Fruit fly (Drosophila melanogaster): ENCODE measurements around the gene CG8668.

DNA sequence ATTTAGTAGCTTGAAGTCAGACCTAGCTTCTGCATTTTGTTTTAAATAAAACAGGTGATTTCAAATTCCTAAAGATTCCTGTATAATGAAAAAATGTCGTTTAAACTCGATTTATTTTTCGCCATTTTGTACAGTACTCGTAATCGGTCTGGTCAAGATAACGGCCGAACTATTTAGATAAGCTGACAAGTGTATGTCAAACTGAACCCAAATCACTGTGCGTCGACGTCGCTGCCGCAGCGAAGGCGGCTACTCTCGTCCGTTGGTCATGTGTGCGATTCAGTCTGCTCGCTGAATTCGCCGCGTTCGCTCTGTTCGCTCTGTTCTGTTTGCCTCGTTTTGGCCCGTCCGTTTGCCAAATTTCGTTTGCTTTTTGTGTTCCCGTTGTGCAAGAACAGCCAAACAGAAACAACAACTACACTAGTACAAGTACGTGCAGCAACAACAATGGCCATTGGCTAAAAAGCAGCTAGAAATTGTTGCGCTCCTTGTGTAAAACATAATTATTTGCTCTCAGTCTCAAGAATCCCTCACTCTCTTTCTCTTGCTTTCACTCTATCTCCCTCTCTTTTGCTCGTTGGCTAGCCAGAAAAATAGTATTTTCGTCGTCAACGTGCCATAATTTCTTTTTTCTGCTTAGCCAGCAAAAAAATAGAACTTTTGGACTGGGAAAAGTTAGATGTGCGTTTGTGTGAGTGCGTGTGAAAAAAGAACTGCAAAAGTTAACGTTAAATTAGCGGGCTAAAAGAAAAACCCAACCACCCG lies 38.6 kb upstream of the CG8668 start:
- no peak for TF ChIP-seq psq (optimal IDR thresholded peaks at IDR 0.05)
- TF ChIP-seq ttk (optimal IDR thresholded peaks at IDR 0.05), result no peak
- TF ChIP-seq h (optimal IDR thresholded peaks at IDR 0.05), result no peak
